Worm (Caenorhabditis elegans): ENCODE results near the gene nhr-11.

ce11 chrIV:9096160-9096879 lies 26.5 kb downstream of the nhr-11 start, which contains the start of the genes znf-706 and cpna-3:
- TF ChIP-seq unc-62 (GFP tag; optimal IDR thresholded peaks at IDR 0.05) (no peak), R02D3.7 (tag; optimal IDR thresholded peaks at IDR 0.05) (no peak), nhr-77 (tag; optimal IDR thresholded peaks at IDR 0.05) (no peak), nhr-11 (tag; optimal IDR thresholded peaks at IDR 0.05) (no peak), aly-2 (tag; optimal IDR thresholded peaks at IDR 0.05) (no peak), nhr-10 (tag; optimal IDR thresholded peaks at IDR 0.05) (no peak), nhr-237 (tag; optimal IDR thresholded peaks at IDR 0.05) (no peak), F13H6.1 (tag; optimal IDR thresholded peaks at IDR 0.05) (no peak), sma-3 (GFP tag; optimal IDR thresholded peaks at IDR 0.05) (no peak), ama-1 (optimal IDR thresholded peaks at IDR 0.05) (no peak), egl-27 (tag; optimal IDR thresholded peaks at IDR 0.05) (no peak), snpc-4 (tag; optimal IDR thresholded peaks at IDR 0.05) (no peak), ZK546.5 (tag; optimal IDR thresholded peaks at IDR 0.05) (no peak), ztf-4 (tag; optimal IDR thresholded peaks at IDR 0.05) (no peak)
